Worm (Caenorhabditis elegans) whole organism, midembryonic: ENCODE results near the gene C17B7.9.

Experiments
- T22C8.4 ChIP-seq: fragments of 200-800 bp; sonication (Bioruptor generic); IDR thresholded peaks from 2 replicates; pipeline ENCODE4 v1.3.6; 2022; ENCODE audit warnings: missing genetic modification characterization, missing compliant biosample characterization
- cog-1 ChIP-seq: sonication (generic microtip); optimal IDR thresholded peaks from 2 replicates; lab custom pipeline; 2016; ENCODE audit warnings: missing genetic modification characterization, missing compliant biosample characterization
- flt-1 ChIP-seq: fragments of 200-800 bp; sonication (Bioruptor generic); IDR thresholded peaks from 2 replicates; pipeline ENCODE4 v1.3.6; 2022; ENCODE audit warnings: missing genetic modification characterization, missing compliant biosample characterization
- klf-2 ChIP-seq: fragments of 200-800 bp; sonication (Bioruptor generic); conservative IDR thresholded peaks from 2 replicates; pipeline ENCODE4 v1.3.6; 2022; ENCODE audit warnings: missing genetic modification reagents, missing genetic modification characterization, missing compliant biosample characterization
- med-1 ChIP-seq: sonication (generic microtip); optimal IDR thresholded peaks from 2 replicates; lab custom pipeline; 2017; ENCODE audit warnings: missing genetic modification characterization, mild to moderate bottlenecking, missing compliant biosample characterization, antibody characterized with exemption, missing genetic modification reagents; ENCODE audit not compliant: insufficient read depth
- ref-1 ChIP-seq: fragments of 200-800 bp; sonication (Bioruptor generic); conservative IDR thresholded peaks from 2 replicates; pipeline ENCODE4 v1.3.6; 2022; ENCODE audit warnings: missing genetic modification reagents, missing genetic modification characterization, missing compliant biosample characterization
- tab-1 ChIP-seq: fragments of 200-800 bp; sonication (Bioruptor generic); IDR thresholded peaks from 2 replicates; pipeline ENCODE4 v1.3.6; 2022; ENCODE audit warnings: missing genetic modification characterization, missing compliant biosample characterization
- ztf-23 ChIP-seq: fragments of 200-800 bp; sonication (Bioruptor generic); IDR thresholded peaks from 2 replicates; pipeline ENCODE4 v1.3.6; 2022; ENCODE audit warnings: missing genetic modification reagents, missing genetic modification characterization, missing compliant biosample characterization
- ztf-29 ChIP-seq: fragments of 200-800 bp; sonication (Bioruptor generic); IDR thresholded peaks from 2 replicates; pipeline ENCODE4 v1.3.6; 2022; ENCODE audit warnings: missing genetic modification reagents, missing genetic modification characterization, missing compliant biosample characterization

DNA sequence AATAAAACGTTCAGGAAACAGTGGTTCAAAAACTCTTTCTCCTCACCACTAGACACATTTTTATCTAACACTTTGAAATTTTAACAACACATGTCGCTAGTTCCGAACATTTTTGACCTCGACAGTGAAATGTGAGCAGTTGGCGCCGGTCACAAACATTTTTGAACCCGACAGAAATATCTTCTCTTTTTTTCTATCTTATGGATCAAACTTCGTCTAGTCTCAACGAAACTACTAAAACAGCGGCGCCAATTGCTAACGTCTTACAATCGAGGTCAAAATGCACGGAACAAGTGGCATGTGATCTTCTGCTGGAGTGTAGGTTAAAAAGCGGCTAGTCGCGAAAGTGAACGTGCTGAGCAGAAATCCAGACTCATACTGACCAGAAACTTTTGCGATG lies 12.1 kb upstream of the C17B7.9 start:
- TF ChIP-seq ref-1 (GFP tag; lab: Robert Waterston, UW): no peak
- no peak for TF ChIP-seq klf-2 (GFP tag; lab: Robert Waterston, UW)
- no peak for TF ChIP-seq T22C8.4 (GFP tag; lab: Robert Waterston, UW)
- TF ChIP-seq ztf-23 (GFP tag; lab: Robert Waterston, UW): no peak
- TF ChIP-seq med-1 (GFP tag; lab: Kevin White, UChicago): no peak
- no peak for TF ChIP-seq cog-1 (tag; lab: Kevin White, UChicago)
- TF ChIP-seq flt-1 (GFP tag; lab: Robert Waterston, UW): no peak
- TF ChIP-seq tab-1 (GFP tag; lab: Robert Waterston, UW): no peak
- TF ChIP-seq ztf-29 (GFP tag; lab: Robert Waterston, UW): no peak
